Fruit fly (Drosophila melanogaster): ENCODE measurements around the gene CG7218.

DNA sequence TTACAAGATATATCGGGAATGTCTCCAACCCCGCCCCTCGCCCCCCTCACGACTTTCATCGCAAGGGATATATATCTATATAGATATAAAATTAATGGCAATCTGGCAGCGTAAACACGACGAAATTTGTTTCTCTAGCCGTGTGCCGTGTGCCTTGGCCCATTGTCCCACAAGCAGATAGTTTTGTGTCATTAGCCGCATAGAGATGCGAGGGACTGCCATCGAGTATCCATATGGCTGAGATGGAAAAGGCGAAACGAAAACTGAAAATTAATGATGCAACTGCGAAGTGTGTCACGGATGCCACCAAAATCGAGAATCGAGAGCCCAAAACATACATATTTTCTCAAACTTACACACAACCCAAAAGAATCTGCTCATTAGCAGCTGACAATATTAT, 49.4 kb downstream of the CG7218 start:
- no peak for TF ChIP-seq psq (optimal IDR thresholded peaks at IDR 0.05)
- TF ChIP-seq usp (GFP tag; optimal IDR thresholded peaks at IDR 0.05) = no peak
- no peak for TF ChIP-seq EcR (GFP tag; optimal IDR thresholded peaks at IDR 0.05)
- no peak for TF ChIP-seq pan (optimal IDR thresholded peaks at IDR 0.05)

Measured in whole organism.